Fruit fly (Drosophila melanogaster) whole organism, prepupa: ENCODE data around the gene Hr39.

ENCODE experiments used
- Blimp-1 ChIP-seq: fragments of 200-800 bp; sonication (Bioruptor generic); optimal IDR thresholded peaks from 3 replicates; lab custom pipeline; 2017; ENCODE audit warnings: missing biosample characterization, missing genetic modification characterization, mild to moderate bottlenecking, moderate library complexity, missing genetic modification reagents
- CG10669 ChIP-seq: fragments of 200-800 bp; sonication (Bioruptor generic); optimal IDR thresholded peaks from 3 replicates; lab custom pipeline; 2018; ENCODE audit warnings: missing biosample characterization, mild to moderate bottlenecking, missing genetic modification characterization, moderate library complexity
- CG11294 ChIP-seq: fragments of 200-800 bp; sonication (Bioruptor generic); IDR thresholded peaks from 2 replicates; pipeline ENCODE4 v1.3.6; 2022; ENCODE audit warnings: missing biosample characterization, missing genetic modification characterization
- CG11902 ChIP-seq: fragments of 200-800 bp; sonication (Bioruptor generic); optimal IDR thresholded peaks from 3 replicates; lab custom pipeline; 2016; ENCODE audit warnings: missing biosample characterization, missing genetic modification characterization
- CG15336 ChIP-seq: fragments of 200-800 bp; sonication (Bioruptor generic); IDR thresholded peaks from 2 replicates; pipeline ENCODE4 v1.3.6; 2022; ENCODE audit warnings: missing biosample characterization, missing genetic modification characterization
- CG3032 ChIP-seq: fragments of 200-800 bp; optimal IDR thresholded peaks from 2 replicates; lab custom pipeline; 2019; ENCODE audit warnings: missing biosample characterization, mild to moderate bottlenecking, missing genetic modification characterization, moderate library complexity
- CG31627 ChIP-seq: fragments of 200-800 bp; sonication (Bioruptor generic); optimal IDR thresholded peaks from 3 replicates; lab custom pipeline; 2016; ENCODE audit warnings: missing biosample characterization, missing genetic modification characterization
- CG32006 ChIP-seq: fragments of 200-800 bp; sonication (Bioruptor generic); optimal IDR thresholded peaks from 3 replicates; lab custom pipeline; 2017; ENCODE audit warnings: missing biosample characterization, mild to moderate bottlenecking, missing genetic modification characterization
- CG34406 ChIP-seq: fragments of 200-800 bp; sonication (Bioruptor generic); optimal IDR thresholded peaks from 3 replicates; lab custom pipeline; 2016; ENCODE audit warnings: missing biosample characterization, missing genetic modification characterization
- CG3919 ChIP-seq: fragments of 200-800 bp; sonication (Bioruptor generic); optimal IDR thresholded peaks from 3 replicates; lab custom pipeline; 2016; ENCODE audit warnings: missing biosample characterization, missing genetic modification characterization
- CG6163 ChIP-seq: fragments of 200-800 bp; sonication (Bioruptor generic); IDR thresholded peaks from 3 replicates; pipeline ENCODE4 v1.3.6; 2022; ENCODE audit warnings: missing biosample characterization, missing genetic modification characterization
- CG6276 ChIP-seq: fragments of 200-800 bp; sonication (Bioruptor generic); optimal IDR thresholded peaks from 2 replicates; lab custom pipeline; 2017; ENCODE audit warnings: missing biosample characterization, mild to moderate bottlenecking, missing genetic modification characterization
- CG6792 ChIP-seq: fragments of 200-800 bp; sonication (Bioruptor generic); optimal IDR thresholded peaks from 3 replicates; lab custom pipeline; 2016; ENCODE audit warnings: missing biosample characterization, missing genetic modification characterization
- CG6808 ChIP-seq: fragments of 200-800 bp; sonication (Bioruptor generic); optimal IDR thresholded peaks from 3 replicates; lab custom pipeline; 2017; ENCODE audit warnings: missing biosample characterization, missing genetic modification characterization, mild to moderate bottlenecking, moderate library complexity, missing genetic modification reagents
- CG6854 ChIP-seq: fragments of 200-800 bp; sonication (Bioruptor generic); optimal IDR thresholded peaks from 2 replicates; lab custom pipeline; 2017; ENCODE audit warnings: missing biosample characterization, mild to moderate bottlenecking, missing genetic modification characterization
- CG8119 ChIP-seq: fragments of 200-800 bp; sonication (Bioruptor generic); IDR thresholded peaks from 3 replicates; pipeline ENCODE4 v1.3.6; 2022; ENCODE audit warnings: missing biosample characterization, missing genetic modification characterization
- CG8319 ChIP-seq: fragments of 200-800 bp; sonication (Bioruptor generic); optimal IDR thresholded peaks from 3 replicates; lab custom pipeline; 2016; ENCODE audit warnings: missing biosample characterization, missing genetic modification characterization
- CG8632 ChIP-seq: fragments of 200-800 bp; sonication (Bioruptor generic); optimal IDR thresholded peaks from 3 replicates; lab custom pipeline; 2016; ENCODE audit warnings: missing biosample characterization, missing genetic modification characterization
- Ets96B ChIP-seq: fragments of 200-800 bp; optimal IDR thresholded peaks from 2 replicates; lab custom pipeline; 2019; ENCODE audit warnings: missing biosample characterization, mild to moderate bottlenecking, missing genetic modification characterization, moderate library complexity
- Gug ChIP-seq: fragments of 200-800 bp; sonication (Bioruptor generic); IDR thresholded peaks from 2 replicates; pipeline ENCODE4 v1.3.6; 2022; ENCODE audit warnings: missing biosample characterization, missing genetic modification characterization
- Hr38 ChIP-seq: sonication (Bioruptor generic); optimal IDR thresholded peaks from 2 replicates; lab custom pipeline; 2016; ENCODE audit warnings: missing biosample characterization, missing genetic modification characterization
- Hr4 ChIP-seq: fragments of 200-800 bp; sonication (Bioruptor generic); optimal IDR thresholded peaks from 3 replicates; lab custom pipeline; 2016; ENCODE audit warnings: missing biosample characterization, missing genetic modification characterization
- Lpt ChIP-seq: fragments of 200-800 bp; sonication (Bioruptor generic); optimal IDR thresholded peaks from 3 replicates; lab custom pipeline; 2016; ENCODE audit warnings: missing biosample characterization, missing genetic modification characterization
- Met ChIP-seq: fragments of 200-800 bp; sonication (Bioruptor generic); optimal IDR thresholded peaks from 3 replicates; lab custom pipeline; 2016; ENCODE audit warnings: missing biosample characterization, missing genetic modification characterization
- OdsH ChIP-seq: fragments of 200-800 bp; sonication (Bioruptor generic); optimal IDR thresholded peaks from 3 replicates; lab custom pipeline; 2016; ENCODE audit warnings: missing biosample characterization, missing genetic modification characterization
- Smox ChIP-seq: fragments of 200-800 bp; sonication (Bioruptor generic); optimal IDR thresholded peaks from 3 replicates; lab custom pipeline; 2016; ENCODE audit warnings: missing biosample characterization, missing genetic modification characterization
- acj6 ChIP-seq: fragments of 200-800 bp; sonication (Bioruptor generic); optimal IDR thresholded peaks from 3 replicates; lab custom pipeline; 2016; ENCODE audit warnings: missing biosample characterization, missing genetic modification characterization
- dac ChIP-seq: fragments of 200-800 bp; sonication (Bioruptor generic); optimal IDR thresholded peaks from 2 replicates; lab custom pipeline; 2017; ENCODE audit warnings: missing biosample characterization, mild to moderate bottlenecking, missing genetic modification characterization
- eg ChIP-seq: fragments of 200-800 bp; sonication (Bioruptor generic); IDR thresholded peaks from 3 replicates; pipeline ENCODE4 v1.3.6; 2022; ENCODE audit warnings: missing biosample characterization, missing genetic modification characterization
- fd59A ChIP-seq: fragments of 200-800 bp; sonication (Bioruptor generic); optimal IDR thresholded peaks from 2 replicates; lab custom pipeline; 2017; ENCODE audit warnings: missing biosample characterization, mild to moderate bottlenecking, missing genetic modification characterization, missing genetic modification reagents
- fd85E ChIP-seq: fragments of 200-800 bp; sonication (Bioruptor generic); optimal IDR thresholded peaks from 3 replicates; lab custom pipeline; 2016; ENCODE audit warnings: missing biosample characterization, missing genetic modification characterization
- fkh ChIP-seq: fragments of 200-800 bp; sonication (Bioruptor generic); optimal IDR thresholded peaks from 3 replicates; lab custom pipeline; 2017; ENCODE audit warnings: missing biosample characterization, mild to moderate bottlenecking, missing genetic modification characterization, moderate library complexity
- net ChIP-seq: fragments of 200-800 bp; sonication (Bioruptor generic); optimal IDR thresholded peaks from 3 replicates; lab custom pipeline; 2016; ENCODE audit warnings: missing biosample characterization, missing genetic modification characterization
- pdm3 ChIP-seq: fragments of 200-800 bp; sonication (Bioruptor generic); optimal IDR thresholded peaks from 3 replicates; lab custom pipeline; 2016; ENCODE audit warnings: missing biosample characterization, missing genetic modification characterization
- salr ChIP-seq, 2 experiments: fragments of 200-800 bp; sonication (Bioruptor generic); optimal IDR thresholded peaks; 3 replicates each; lab custom pipeline; 2016 to 2018; ENCODE audit warnings: missing biosample characterization in 2 of 2, missing genetic modification characterization in 2 of 2, mild to moderate bottlenecking in 1 of 2
- spab ChIP-seq: fragments of 200-800 bp; sonication (Bioruptor generic); optimal IDR thresholded peaks from 2 replicates; lab custom pipeline; 2017; ENCODE audit warnings: missing biosample characterization, mild to moderate bottlenecking, missing genetic modification characterization, missing genetic modification reagents
- ss ChIP-seq, 2 experiments: fragments of 200-800 bp; sonication (Bioruptor generic); optimal IDR thresholded peaks; 2 replicates in 1 of 2; 3 replicates in 1 of 2; lab custom pipeline; 2017 to 2018; ENCODE audit warnings: mild to moderate bottlenecking in 2 of 2, missing biosample characterization in 2 of 2, missing genetic modification characterization in 2 of 2, moderate library complexity in 1 of 2
- topi ChIP-seq: fragments of 200-800 bp; sonication (Bioruptor generic); optimal IDR thresholded peaks from 3 replicates; lab custom pipeline; 2016; ENCODE audit warnings: missing biosample characterization, missing genetic modification characterization

The Hr39 gene

DNA sequence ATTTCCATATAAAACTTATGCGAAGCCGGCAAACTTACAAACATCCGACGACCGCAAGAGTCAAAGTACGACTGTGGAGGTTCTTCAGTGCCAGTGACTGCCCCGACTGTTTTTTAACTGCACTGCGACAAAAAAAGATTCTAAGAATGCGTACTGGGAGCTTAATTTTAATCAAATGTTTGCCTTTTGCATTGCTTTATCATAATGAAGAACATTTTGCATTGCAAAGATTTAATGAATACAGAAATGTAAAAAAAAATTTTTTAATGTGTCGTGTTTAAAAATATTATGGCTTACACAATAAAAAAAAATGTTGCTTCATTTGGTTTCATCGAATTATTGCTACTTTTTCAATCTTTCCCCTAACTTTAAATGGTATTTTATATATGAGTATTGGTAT lies 39.9 kb upstream of the Hr39 start (continued):
- TF ChIP-seq CG15336 (GFP tag; lab: Robert Waterston, UW) (peak; percentile 49), CG3919 (peak; percentile 47), Ets96B (tag; lab: Kevin White, UChicago) (no peak), CG34406 (no peak), topi (peak; percentile 27), CG11294 (GFP tag; lab: Robert Waterston, UW) (0 out of 2 replicates have a peak, but pooled peaks have one; percentile 10), CG31627 (GFP tag; lab: Kevin White, UChicago) (peak; percentile 3), ss (GFP tag; optimal IDR thresholded peaks at IDR 0.05; lab: Kevin White, UChicago) (no peak), Hr4 (GFP tag; lab: Kevin White, UChicago) (peak; percentile 52), CG6163 (GFP tag; lab: Robert Waterston, UW) (peak; percentile 67; the same call in 2 of the 3 replicates), net (GFP tag; lab: Kevin White, UChicago) (peak; percentile 48), Gug (GFP tag; lab: Robert Waterston, UW) (no peak), CG8119 (GFP tag; lab: Robert Waterston, UW) (0 out of 3 replicates have a peak, but pooled peaks have one; percentile 43), spab (GFP tag; lab: Kevin White, UChicago) (no peak), CG32006 (GFP tag; lab: Kevin White, UChicago) (peak; percentile 56), CG6792 (GFP tag; lab: Kevin White, UChicago) (no peak), pdm3 (GFP tag; lab: Kevin White, UChicago) (peak; percentile 21), OdsH (peak; percentile 34), CG6808 (no peak), CG6854 (GFP tag; lab: Kevin White, UChicago) (no peak), Blimp-1 (GFP tag; lab: Kevin White, UChicago) (no peak), Hr38 (GFP tag; lab: Kevin White, UChicago) (no peak), dac (GFP tag; lab: Kevin White, UChicago) (no peak), salr (GFP tag; optimal IDR thresholded peaks at IDR 0.05; lab: Kevin White, UChicago) (no peak), Smox (peak; percentile 29), fd59A (GFP tag; lab: Kevin White, UChicago) (no peak), eg (GFP tag; lab: Robert Waterston, UW) (peak; percentile 61; the same call in 2 of the 3 replicates), CG8632 (no peak)
- TF ChIP-seq, all 60 proteins: peak for 29

DNA sequence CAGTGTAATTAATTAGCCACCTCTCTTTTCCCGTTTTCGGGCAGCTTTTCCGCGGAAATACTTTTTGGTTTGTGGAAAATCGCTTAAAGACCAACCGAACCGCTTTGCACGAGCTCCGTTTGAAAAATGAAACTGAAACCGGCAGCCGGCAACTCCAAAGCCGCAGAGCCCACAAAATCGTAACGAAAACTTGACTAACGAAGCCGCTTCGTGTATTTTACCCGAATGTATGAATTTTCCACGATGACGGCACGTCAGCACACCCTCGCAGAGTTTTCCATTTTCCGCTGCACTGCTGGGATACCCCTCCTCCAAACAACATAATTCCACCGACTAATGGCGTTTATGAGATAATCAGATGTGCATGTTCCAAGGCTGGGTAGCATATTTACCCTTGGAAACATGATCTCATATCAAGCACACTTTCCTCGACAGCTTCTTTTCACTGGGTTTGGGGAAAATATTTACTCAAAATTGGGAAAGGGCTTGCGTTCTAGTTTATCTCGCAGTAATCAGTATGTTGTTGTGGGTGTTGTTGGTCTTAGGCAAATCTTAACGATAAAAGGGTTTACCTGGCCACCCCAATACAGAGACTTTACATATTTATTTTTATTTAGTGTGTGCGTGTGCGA lies 38.3 kb upstream of the Hr39 start, which contains the start of gene Ret:
Gene Ret, minus strand, starts transcription at position 130 of the 632 bp plus-strand sequence.
- no peak for TF ChIP-seq Lpt (GFP tag; lab: Kevin White, UChicago)
- 0 out of 3 replicates have a peak, but pooled peaks have one; percentile 31 for TF ChIP-seq CG8119 (GFP tag; lab: Robert Waterston, UW)
- peak; percentile 68 for TF ChIP-seq fkh (GFP tag; lab: Kevin White, UChicago)
- TF ChIP-seq CG6276 (GFP tag; lab: Kevin White, UChicago) = peak; percentile 14
- 0 out of 2 replicates have a peak, but pooled peaks have one; percentile 18 for TF ChIP-seq CG15336 (GFP tag; lab: Robert Waterston, UW)
- TF ChIP-seq CG31627 (GFP tag; lab: Kevin White, UChicago) = no peak

dm6 chr2L:21200275-21200674 lies 36.8 kb upstream of the Hr39 start, which contains the start of gene CG31624:
Gene CG31624 (minus strand): TSS chr2L:21200375.
- TF ChIP-seq spab (GFP tag; lab: Kevin White, UChicago) (no peak), CG15336 (GFP tag; lab: Robert Waterston, UW) (no peak), acj6 (GFP tag; lab: Kevin White, UChicago) (no peak), CG10669 (GFP tag; lab: Kevin White, UChicago) (no peak), CG8319 (no peak), CG3032 (tag; lab: Kevin White, UChicago) (no peak), salr (GFP tag; optimal IDR thresholded peaks at IDR 0.05; lab: Kevin White, UChicago) (no peak), Lpt (GFP tag; lab: Kevin White, UChicago) (no peak), CG6276 (GFP tag; lab: Kevin White, UChicago) (no peak), Hr38 (GFP tag; lab: Kevin White, UChicago) (no peak), Ets96B (tag; lab: Kevin White, UChicago) (no peak), CG11902 (GFP tag; lab: Kevin White, UChicago) (no peak), Met (GFP tag; lab: Kevin White, UChicago) (no peak), fd85E (GFP tag; lab: Kevin White, UChicago) (no peak), CG6808 (no peak)
